Worm (Caenorhabditis elegans) whole organism, L1 larva: ENCODE results near the gene srlf-4.
A peak's percentile ranks its signal among the peaks of the same experiment; 100 is the strongest.

Source experiments
- C04F5.9 ChIP-seq: sonication (generic microtip); optimal IDR thresholded peaks from 2 replicates; lab custom pipeline; 2016; ENCODE audit warnings: missing genetic modification characterization, missing compliant biosample characterization
- aly-2 ChIP-seq: fragments of 150-350 bp; optimal IDR thresholded peaks from 2 replicates; lab custom pipeline; 2014; ENCODE audit warnings: missing biosample characterization, missing genetic modification characterization
- ceh-8 ChIP-seq: fragments of 200-800 bp; sonication (Bioruptor generic); optimal IDR thresholded peaks from 2 replicates; lab custom pipeline; 2018; ENCODE audit warnings: mild to moderate bottlenecking, missing genetic modification characterization, moderate library complexity, missing compliant biosample characterization
- efl-1 ChIP-seq, 4 experiments: fragments of 150-350 bp; optimal IDR thresholded peaks in 3 of 4; peaks in 1 of 4; 1 replicate in 1 of 4; 2 replicates in 3 of 4; lab custom pipeline; 2014; ENCODE audit warnings: missing biosample characterization in 2 of 4, missing genetic modification characterization in 2 of 4, missing genetic modification reagents in 2 of 4
- efl-3 ChIP-seq: fragments of 200-800 bp; sonication (Bioruptor generic); optimal IDR thresholded peaks from 2 replicates; lab custom pipeline; 2018; ENCODE audit warnings: mild to moderate bottlenecking, missing genetic modification characterization, missing compliant biosample characterization
- egl-13 ChIP-seq: sonication (generic microtip); optimal IDR thresholded peaks from 2 replicates; lab custom pipeline; 2016; ENCODE audit warnings: missing genotype, missing genetic modification reagents, missing genetic modification characterization, missing compliant biosample characterization
- elt-2 ChIP-seq: sonication (generic microtip); optimal IDR thresholded peaks from 2 replicates; lab custom pipeline; 2016; ENCODE audit warnings: missing genetic modification characterization, mild to moderate bottlenecking, inconsistent platforms, missing compliant biosample characterization, missing genetic modification reagents
- elt-3 ChIP-seq, 6 experiments: fragments of 150-350 bp in 1 of 6; sonication (generic microtip); optimal IDR thresholded peaks; 2 replicates each; lab custom pipeline; 2017 to 2018; ENCODE audit warnings: missing biosample characterization in 6 of 6, missing genetic modification characterization in 6 of 6, inconsistent platforms in 1 of 6
- ets-5 ChIP-seq: fragments of 200-800 bp; sonication (Bioruptor generic); IDR thresholded peaks from 2 replicates; pipeline ENCODE4 v1.3.6; 2022; ENCODE audit warnings: missing genetic modification characterization, missing compliant biosample characterization
- fkh-10 ChIP-seq: sonication (generic microtip); optimal IDR thresholded peaks from 2 replicates; lab custom pipeline; 2017; ENCODE audit warnings: missing biosample characterization, missing genetic modification reagents, missing genetic modification characterization
- fkh-4 ChIP-seq: sonication (generic microtip); optimal IDR thresholded peaks from 2 replicates; lab custom pipeline; 2016; ENCODE audit warnings: missing compliant biosample characterization, missing genetic modification characterization, borderline replicate concordance
- hlh-4 ChIP-seq: sonication (generic microtip); optimal IDR thresholded peaks from 2 replicates; lab custom pipeline; 2016; ENCODE audit warnings: mild to moderate bottlenecking, missing genetic modification characterization, missing compliant biosample characterization
- hpl-2 ChIP-seq: fragments of 150-350 bp; optimal IDR thresholded peaks from 2 replicates; lab custom pipeline; 2014; ENCODE audit warnings: missing biosample characterization, missing genetic modification reagents, missing genetic modification characterization
- isw-1 ChIP-seq: fragments of 200-800 bp; sonication (Bioruptor generic); IDR thresholded peaks from 2 replicates; pipeline ENCODE4 v1.3.6; 2022; ENCODE audit warnings: missing genetic modification characterization, missing compliant biosample characterization
- jun-1 ChIP-seq: fragments of 150-350 bp; optimal IDR thresholded peaks from 2 replicates; lab custom pipeline; 2014; ENCODE audit warnings: missing biosample characterization, missing genetic modification reagents, missing genetic modification characterization
- lin-15B ChIP-seq: fragments of 150-350 bp; sonication (generic microtip); optimal IDR thresholded peaks from 3 replicates; lab custom pipeline; 2014; ENCODE audit warnings: missing biosample characterization, missing genetic modification characterization
- lin-35 ChIP-seq, 2 experiments: fragments of 150-350 bp; optimal IDR thresholded peaks; 2 replicates each; lab custom pipeline; 2014; ENCODE audit warnings: missing biosample characterization in 2 of 2, missing genetic modification characterization in 2 of 2, missing genetic modification reagents in 2 of 2
- lin-39 ChIP-seq: fragments of 150-350 bp; optimal IDR thresholded peaks from 2 replicates; lab custom pipeline; 2014; ENCODE audit warnings: missing biosample characterization, missing genetic modification reagents, missing genetic modification characterization
- lir-3 ChIP-seq: sonication (generic microtip); optimal IDR thresholded peaks from 2 replicates; lab custom pipeline; 2016; ENCODE audit warnings: mild to moderate bottlenecking, missing genetic modification characterization, moderate library complexity, missing compliant biosample characterization; ENCODE audit not compliant: poor library complexity
- mef-2 ChIP-seq: fragments of 150-350 bp; optimal IDR thresholded peaks from 2 replicates; lab custom pipeline; 2014; ENCODE audit warnings: missing biosample characterization, missing genetic modification characterization
- mep-1 ChIP-seq: fragments of 150-350 bp; optimal IDR thresholded peaks from 2 replicates; lab custom pipeline; 2014; ENCODE audit warnings: missing biosample characterization, missing genetic modification characterization
- nhr-11 ChIP-seq: fragments of 150-350 bp; optimal IDR thresholded peaks from 2 replicates; lab custom pipeline; 2014; ENCODE audit warnings: missing biosample characterization, missing genetic modification characterization
- nhr-12 ChIP-seq: sonication (generic microtip); optimal IDR thresholded peaks from 2 replicates; lab custom pipeline; 2017; ENCODE audit warnings: missing biosample characterization, missing genetic modification characterization
- nhr-19 ChIP-seq: fragments of 200-800 bp; sonication (Bioruptor generic); conservative IDR thresholded peaks from 2 replicates; pipeline ENCODE4 v1.3.6; 2022; ENCODE audit warnings: missing genetic modification characterization, missing compliant biosample characterization
- nhr-20 ChIP-seq: sonication (generic microtip); optimal IDR thresholded peaks from 2 replicates; lab custom pipeline; 2016; ENCODE audit warnings: mild to moderate bottlenecking, missing genetic modification characterization, missing compliant biosample characterization
- nhr-237 ChIP-seq: fragments of 150-350 bp; optimal IDR thresholded peaks from 2 replicates; lab custom pipeline; 2014; ENCODE audit warnings: missing biosample characterization, missing genetic modification characterization
- nhr-28 ChIP-seq: fragments of 150-350 bp; optimal IDR thresholded peaks from 2 replicates; lab custom pipeline; 2014; ENCODE audit warnings: missing biosample characterization, missing genetic modification characterization
- nhr-71 ChIP-seq: sonication (generic microtip); optimal IDR thresholded peaks from 2 replicates; lab custom pipeline; 2016; ENCODE audit warnings: mild to moderate bottlenecking, missing genetic modification characterization, moderate library complexity, missing compliant biosample characterization
- nhr-85 ChIP-seq: sonication (generic microtip); peaks from one replicate; lab custom pipeline; 2016; ENCODE audit warnings: missing genetic modification characterization, inconsistent platforms, missing compliant biosample characterization
- pqm-1 ChIP-seq: sonication (generic microtip); optimal IDR thresholded peaks from 3 replicates; lab custom pipeline; 2017; ENCODE audit warnings: missing biosample characterization, missing genetic modification characterization
- rnt-1 ChIP-seq: sonication (generic microtip); optimal IDR thresholded peaks from 2 replicates; lab custom pipeline; 2016; ENCODE audit warnings: mild to moderate bottlenecking, missing genetic modification characterization, moderate library complexity, missing compliant biosample characterization
- sox-4 ChIP-seq: sonication (generic microtip); optimal IDR thresholded peaks from 2 replicates; lab custom pipeline; 2016; ENCODE audit warnings: missing genetic modification characterization, missing compliant biosample characterization
- swsn-7 ChIP-seq: sonication (generic microtip); optimal IDR thresholded peaks from 2 replicates; lab custom pipeline; 2016; ENCODE audit warnings: missing genetic modification characterization, missing compliant biosample characterization
- tbx-2 ChIP-seq: sonication (generic microtip); optimal IDR thresholded peaks from 2 replicates; lab custom pipeline; 2016; ENCODE audit warnings: missing genetic modification characterization, missing compliant biosample characterization
- zip-4 ChIP-seq: fragments of 200-800 bp; sonication (Bioruptor generic); optimal IDR thresholded peaks from 2 replicates; lab custom pipeline; 2018; ENCODE audit warnings: mild to moderate bottlenecking, missing genetic modification characterization, moderate library complexity, missing compliant biosample characterization

The srlf-4 gene

ce11 chrIV:12896371-12896882, 27.8 kb downstream of the srlf-4 start, which contains the start of gene K08D8.7:
TSS of gene K08D8.7 (plus strand) at chrIV:12896832.
- TF ChIP-seq C04F5.9 (tag; lab: Kevin White, UChicago) (no peak), mef-2 (tag; lab: Kevin White, UChicago) (no peak), hpl-2 (GFP tag; lab: Kevin White, UChicago) (no peak), elt-2 (tag; lab: Kevin White, UChicago) (peak; percentile 58), fkh-10 (GFP tag; lab: Kevin White, UChicago) (no peak), rnt-1 (tag; lab: Kevin White, UChicago) (no peak), nhr-12 (no peak), aly-2 (no peak), lin-35 (GFP tag; optimal IDR thresholded peaks at IDR 0.05; lab: Kevin White, UChicago) (peak in 1 of 2 experiments; percentile 24)

DNA sequence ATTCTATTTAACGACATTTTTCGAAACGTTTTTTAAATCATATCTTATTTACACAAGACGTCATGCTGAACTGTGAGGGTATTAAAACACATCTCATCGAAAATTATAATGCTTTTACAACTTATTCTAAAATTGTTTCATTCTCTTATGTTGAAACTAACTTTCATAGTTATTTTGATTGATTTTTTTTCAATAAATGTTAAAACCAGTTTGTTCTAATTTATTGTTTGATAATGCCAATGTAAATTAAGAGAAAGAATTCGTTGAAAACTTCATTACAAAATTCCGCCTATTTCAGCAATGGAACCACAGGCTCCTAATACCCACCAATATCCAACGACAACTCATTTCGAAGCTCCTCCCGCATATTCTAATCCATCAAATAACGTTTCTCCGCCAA, 29.2 kb downstream of the srlf-4 start, which contains the start of gene K08D8.11:
Gene K08D8.11 (plus strand): TSS at position 301 of the 400 bp plus-strand sequence.
- TF ChIP-seq elt-3 (tag; optimal IDR thresholded peaks at IDR 0.05; lab: Kevin White, UChicago) (no peak), mep-1 (tag; lab: Kevin White, UChicago) (no peak), egl-13 (no peak), sox-4 (tag; lab: Kevin White, UChicago) (no peak), lir-3 (tag; lab: Kevin White, UChicago) (no peak), nhr-71 (tag; lab: Kevin White, UChicago) (no peak)

ce11 chrIV:12893166-12893565, 31.1 kb downstream of the srlf-4 start, which contains the start of gene K08D8.12:
TSS of gene K08D8.12 (plus strand) at chrIV:12893466.
- peak; percentile 6 for TF ChIP-seq nhr-85
- no peak for TF ChIP-seq nhr-19 (GFP tag; lab: Robert Waterston, UW)

ce11 chrIV:12892194-12892593, 32.0 kb downstream of the srlf-4 start, which contains the start of gene K08D8.1:
TSS of gene K08D8.1 (plus strand) at chrIV:12892494.
- no peak for TF ChIP-seq lin-39 (tag; lab: Kevin White, UChicago)
- TF ChIP-seq efl-3 (GFP tag; lab: Kevin White, UChicago): no peak
- no peak for TF ChIP-seq nhr-28 (tag; lab: Kevin White, UChicago)
- no peak for TF ChIP-seq nhr-11
- no peak for TF ChIP-seq C04F5.9 (tag; lab: Kevin White, UChicago)
- no peak for TF ChIP-seq jun-1 (tag; lab: Kevin White, UChicago)
- no peak for TF ChIP-seq zip-4 (GFP tag; lab: Kevin White, UChicago)
- TF ChIP-seq isw-1 (GFP tag; lab: Robert Waterston, UW): no peak
- no peak for TF ChIP-seq nhr-85
- no peak for TF ChIP-seq ets-5
- TF ChIP-seq mef-2 (tag; lab: Kevin White, UChicago): no peak
- TF ChIP-seq tbx-2 (tag; lab: Kevin White, UChicago): no peak
- no peak for TF ChIP-seq fkh-4 (tag; lab: Kevin White, UChicago)
- no peak for TF ChIP-seq nhr-237
- TF ChIP-seq swsn-7 (tag; lab: Kevin White, UChicago): no peak
- TF ChIP-seq nhr-20 (tag; lab: Kevin White, UChicago): no peak
- no peak for TF ChIP-seq hlh-4 (tag; lab: Kevin White, UChicago)

DNA sequence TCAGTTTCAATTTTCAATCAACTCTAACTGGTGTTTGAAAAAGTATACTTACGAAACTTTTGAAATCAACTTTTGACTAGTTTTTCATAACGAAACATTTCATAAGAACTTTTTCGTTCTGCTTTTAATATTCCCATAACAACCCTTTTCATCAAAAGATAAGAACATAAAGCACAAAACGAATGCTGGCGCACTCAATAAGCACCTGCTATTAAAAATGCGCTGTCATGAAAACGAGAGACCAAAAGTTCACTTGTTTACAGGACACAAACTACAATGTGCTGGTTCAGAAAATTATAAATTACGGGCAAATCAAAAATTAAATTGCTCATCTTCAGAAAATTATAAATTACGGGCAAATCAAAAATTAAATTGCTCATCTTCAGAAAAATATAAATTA, 33.2 kb downstream of the srlf-4 start:
- TF ChIP-seq lin-35 (GFP tag; optimal IDR thresholded peaks at IDR 0.05; lab: Kevin White, UChicago) (no peak), ceh-8 (GFP tag; lab: Kevin White, UChicago) (no peak), elt-2 (tag; lab: Kevin White, UChicago) (peak; percentile 17)

DNA sequence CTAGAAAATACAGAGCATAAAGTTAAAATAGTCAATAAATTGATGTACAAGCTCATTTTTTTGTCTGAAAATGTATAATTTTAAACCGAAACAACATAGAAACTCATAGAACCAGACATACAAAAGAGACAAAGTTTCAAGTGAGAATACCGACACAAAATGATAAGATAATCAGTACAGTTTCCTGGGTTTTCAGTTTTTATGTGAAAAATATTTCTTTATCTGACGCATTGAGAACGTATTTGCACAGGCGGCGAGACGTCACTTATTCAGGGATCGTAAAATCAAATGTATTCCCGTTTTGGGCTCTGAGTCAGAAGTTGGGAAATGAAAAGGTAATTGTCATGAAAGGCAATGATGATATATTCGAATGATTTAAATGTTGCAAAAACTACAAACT, 33.8 kb downstream of the srlf-4 start, which contains the start of gene K08D8.6:
Gene K08D8.6 (minus strand): TSS at position 64 of the 400 bp plus-strand sequence.
- no peak for TF ChIP-seq efl-1 (optimal IDR thresholded peaks at IDR 0.05; lab: Kevin White, UChicago)
- peak in 1 of 2 experiments; percentile 30 for TF ChIP-seq efl-1 (GFP tag; optimal IDR thresholded peaks at IDR 0.05 in 1 of 2; lab: Kevin White, UChicago)
- peak; percentile 7 for TF ChIP-seq jun-1 (tag; lab: Kevin White, UChicago)
- no peak for TF ChIP-seq lin-15B
- no peak for TF ChIP-seq ets-5
- TF ChIP-seq elt-2 (tag; lab: Kevin White, UChicago): peak; percentile 88
- peak; percentile 78 for TF ChIP-seq pqm-1 (tag; lab: Kevin White, UChicago)
